Worm (Caenorhabditis elegans) whole organism, mixed stage, embryonic: ENCODE results near the gene gsnl-1.

ENCODE experiments used
- M03D4.4 ChIP-seq: sonication (generic microtip); optimal IDR thresholded peaks from 2 replicates; lab custom pipeline; 2017; ENCODE audit warnings: mild to moderate bottlenecking, missing genetic modification characterization, missing compliant biosample characterization
- bed-3 ChIP-seq: fragments of 200-800 bp; sonication (Bioruptor generic); optimal IDR thresholded peaks from 3 replicates; lab custom pipeline; 2018; ENCODE audit warnings: mild to moderate bottlenecking, missing genetic modification characterization, moderate library complexity, missing compliant biosample characterization
- blmp-1 ChIP-seq: fragments of 150-350 bp; optimal IDR thresholded peaks from 2 replicates; lab custom pipeline; 2014; ENCODE audit warnings: missing biosample characterization, missing genetic modification characterization
- ceh-39 ChIP-seq: fragments of 150-350 bp; optimal IDR thresholded peaks from 2 replicates; lab custom pipeline; 2014; ENCODE audit warnings: missing biosample characterization, missing genetic modification characterization
- ceh-43 ChIP-seq: fragments of 200-800 bp; sonication (Bioruptor generic); optimal IDR thresholded peaks from 2 replicates; lab custom pipeline; 2018; ENCODE audit warnings: mild to moderate bottlenecking, missing genetic modification characterization, moderate library complexity, missing compliant biosample characterization
- ceh-83 ChIP-seq: fragments of 200-800 bp; sonication (Bioruptor generic); optimal IDR thresholded peaks from 2 replicates; lab custom pipeline; 2018; ENCODE audit warnings: mild to moderate bottlenecking, missing genetic modification characterization, missing compliant biosample characterization
- ces-1 ChIP-seq: fragments of 150-350 bp; optimal IDR thresholded peaks from 2 replicates; lab custom pipeline; 2014; ENCODE audit warnings: missing biosample characterization, missing genetic modification reagents, missing genetic modification characterization
- cnd-1 ChIP-seq: fragments of 200-800 bp; sonication (Bioruptor generic); optimal IDR thresholded peaks from 2 replicates; lab custom pipeline; 2018; ENCODE audit warnings: mild to moderate bottlenecking, missing genetic modification characterization, missing compliant biosample characterization
- drap-1 ChIP-seq: fragments of 200-800 bp; sonication (Bioruptor generic); optimal IDR thresholded peaks from 3 replicates; lab custom pipeline; 2018; ENCODE audit warnings: mild to moderate bottlenecking, missing genetic modification characterization, missing compliant biosample characterization
- elt-1 ChIP-seq: sonication (generic microtip); optimal IDR thresholded peaks from 2 replicates; lab custom pipeline; 2017; ENCODE audit warnings: missing genetic modification characterization, mild to moderate bottlenecking, missing compliant biosample characterization, antibody characterized with exemption, moderate library complexity, borderline replicate concordance; ENCODE audit not compliant: insufficient read depth
- elt-3 ChIP-seq: fragments of 150-350 bp; optimal IDR thresholded peaks from 2 replicates; lab custom pipeline; 2014; ENCODE audit warnings: missing biosample characterization, missing genetic modification characterization
- flh-1 ChIP-seq: fragments of 200-800 bp; sonication (Bioruptor generic); optimal IDR thresholded peaks from 2 replicates; lab custom pipeline; 2018; ENCODE audit warnings: mild to moderate bottlenecking, missing genetic modification characterization, moderate library complexity, missing compliant biosample characterization
- ham-2 ChIP-seq: fragments of 200-800 bp; sonication (Bioruptor generic); optimal IDR thresholded peaks from 2 replicates; lab custom pipeline; 2018; ENCODE audit warnings: mild to moderate bottlenecking, missing genetic modification characterization, missing compliant biosample characterization
- hlh-1 ChIP-seq: fragments of 150-350 bp; optimal IDR thresholded peaks from 2 replicates; lab custom pipeline; 2014; ENCODE audit warnings: missing biosample characterization, missing genetic modification reagents, missing genetic modification characterization
- lin-13 ChIP-seq: fragments of 150-350 bp; optimal IDR thresholded peaks from 2 replicates; lab custom pipeline; 2014; ENCODE audit warnings: missing biosample characterization, missing genetic modification characterization
- lin-32 ChIP-seq: fragments of 200-800 bp; sonication (Bioruptor generic); optimal IDR thresholded peaks from 2 replicates; lab custom pipeline; 2018; ENCODE audit warnings: mild to moderate bottlenecking, missing genetic modification characterization, missing compliant biosample characterization
- lsy-2 ChIP-seq: fragments of 150-350 bp; optimal IDR thresholded peaks from 2 replicates; lab custom pipeline; 2014; ENCODE audit warnings: missing biosample characterization, missing genetic modification characterization
- mab-5 ChIP-seq: fragments of 150-350 bp; optimal IDR thresholded peaks from 2 replicates; lab custom pipeline; 2014; ENCODE audit warnings: missing biosample characterization, missing genetic modification characterization
- mep-1 ChIP-seq: fragments of 150-350 bp; optimal IDR thresholded peaks from 2 replicates; lab custom pipeline; 2017; ENCODE audit warnings: missing biosample characterization, missing genetic modification reagents, missing genetic modification characterization, inconsistent platforms
- mls-2 ChIP-seq: sonication (generic microtip); optimal IDR thresholded peaks from 2 replicates; lab custom pipeline; 2016; ENCODE audit warnings: mild to moderate bottlenecking, missing genetic modification characterization, moderate library complexity, missing compliant biosample characterization
- nhr-12 ChIP-seq: fragments of 150-350 bp; optimal IDR thresholded peaks from 2 replicates; lab custom pipeline; 2014; ENCODE audit warnings: missing biosample characterization, missing genetic modification characterization
- nhr-2 ChIP-seq: fragments of 150-350 bp; optimal IDR thresholded peaks from 2 replicates; lab custom pipeline; 2014; ENCODE audit warnings: missing biosample characterization, missing genetic modification characterization
- nhr-237 ChIP-seq: fragments of 150-350 bp; optimal IDR thresholded peaks from 2 replicates; lab custom pipeline; 2014; ENCODE audit warnings: missing biosample characterization, missing genetic modification characterization
- nhr-28 ChIP-seq: fragments of 150-350 bp; optimal IDR thresholded peaks from 2 replicates; lab custom pipeline; 2014; ENCODE audit warnings: missing biosample characterization, missing genetic modification characterization
- nhr-76 ChIP-seq: sonication (generic microtip); optimal IDR thresholded peaks from 2 replicates; lab custom pipeline; 2017; ENCODE audit warnings: missing biosample characterization, missing genetic modification characterization
- pha-4 ChIP-seq: fragments of 150-350 bp; optimal IDR thresholded peaks from 2 replicates; lab custom pipeline; 2018; ENCODE audit warnings: missing biosample characterization, missing genetic modification reagents, missing genetic modification characterization
- sem-2 ChIP-seq: fragments of 200-800 bp; sonication (Bioruptor generic); optimal IDR thresholded peaks from 2 replicates; lab custom pipeline; 2018; ENCODE audit warnings: mild to moderate bottlenecking, missing genetic modification characterization, missing compliant biosample characterization
- snpc-4 ChIP-seq: fragments of 150-350 bp; optimal IDR thresholded peaks from 2 replicates; lab custom pipeline; 2014; ENCODE audit warnings: missing biosample characterization, missing genetic modification characterization
- sptf-1 ChIP-seq: sonication (generic microtip); optimal IDR thresholded peaks from 2 replicates; lab custom pipeline; 2017; ENCODE audit warnings: mild to moderate bottlenecking, missing genetic modification characterization, moderate library complexity, missing compliant biosample characterization
- tbx-8 ChIP-seq: fragments of 200-800 bp; sonication (Bioruptor generic); optimal IDR thresholded peaks from 2 replicates; lab custom pipeline; 2018; ENCODE audit warnings: mild to moderate bottlenecking, missing genetic modification characterization, moderate library complexity, missing compliant biosample characterization
- unc-120 ChIP-seq: sonication (generic microtip); optimal IDR thresholded peaks from 2 replicates; lab custom pipeline; 2017; ENCODE audit warnings: missing genetic modification characterization, missing compliant biosample characterization; ENCODE audit not compliant: poor library complexity, severe bottlenecking
- unc-39 ChIP-seq: fragments of 150-350 bp; optimal IDR thresholded peaks from 2 replicates; lab custom pipeline; 2014; ENCODE audit warnings: missing biosample characterization, missing genetic modification characterization
- unc-62 ChIP-seq: fragments of 150-350 bp; optimal IDR thresholded peaks from 2 replicates; lab custom pipeline; 2014; ENCODE audit warnings: missing biosample characterization, missing genetic modification reagents, missing genetic modification characterization
- zip-8 ChIP-seq: fragments of 150-350 bp; optimal IDR thresholded peaks from 2 replicates; lab custom pipeline; 2014; ENCODE audit warnings: missing biosample characterization, missing genetic modification characterization
- ztf-11 ChIP-seq: fragments of 150-350 bp; optimal IDR thresholded peaks from 2 replicates; lab custom pipeline; 2014; ENCODE audit warnings: missing biosample characterization, missing genetic modification characterization

The gsnl-1 gene

ce11 chrV:9536505-9536904 lies 39.7 kb downstream of the gsnl-1 start, which contains the start of gene C50F4.4:
C50F4.4 (plus strand) TSS chrV:9536771.
- TF ChIP-seq mep-1 (tag; lab: Kevin White, UChicago) (no peak), ceh-83 (GFP tag; lab: Kevin White, UChicago) (no peak), mab-5 (no peak), unc-120 (tag; lab: Kevin White, UChicago) (peak; percentile 34), flh-1 (no peak), ceh-39 (tag; lab: Kevin White, UChicago) (no peak), sptf-1 (no peak), unc-39 (tag; lab: Kevin White, UChicago) (no peak)

- TF ChIP-seq ceh-83 (GFP tag; lab: Kevin White, UChicago) (no peak), lsy-2 (tag; lab: Kevin White, UChicago) (no peak), mep-1 (tag; lab: Kevin White, UChicago) (no peak), unc-62 (GFP tag; lab: Kevin White, UChicago) (no peak), ceh-43 (no peak), snpc-4 (tag; lab: Kevin White, UChicago) (no peak), ces-1 (GFP tag; lab: Kevin White, UChicago) (no peak), mls-2 (tag; lab: Kevin White, UChicago) (no peak), elt-1 (tag; lab: Kevin White, UChicago) (no peak), drap-1 (no peak), flh-1 (no peak), ham-2 (GFP tag; lab: Kevin White, UChicago) (no peak)
- TF ChIP-seq, all 35 proteins: peak for 0
These were observed 42.8 kb downstream of the gsnl-1 start, which contains the start of gene C50F4.12 for ce11 chrV:9539638-9540037. C50F4.12 (minus strand) TSS chrV:9539738.

ce11 chrV:9541506-9541905 lies 44.7 kb downstream of the gsnl-1 start, which contains the start of gene C50F4.16:
C50F4.16 (minus strand) TSS chrV:9541606.
- TF ChIP-seq sptf-1 (no peak), ztf-11 (tag; lab: Kevin White, UChicago) (no peak), unc-120 (tag; lab: Kevin White, UChicago) (no peak), bed-3 (GFP tag; lab: Kevin White, UChicago) (no peak), hlh-1 (no peak), cnd-1 (tag; lab: Kevin White, UChicago) (no peak), ham-2 (GFP tag; lab: Kevin White, UChicago) (no peak), ceh-43 (no peak), ces-1 (GFP tag; lab: Kevin White, UChicago) (no peak), nhr-28 (tag; lab: Kevin White, UChicago) (no peak), pha-4 (tag; lab: Kevin White, UChicago) (no peak), ceh-83 (GFP tag; lab: Kevin White, UChicago) (no peak), elt-1 (tag; lab: Kevin White, UChicago) (no peak), lin-32 (no peak), nhr-12 (tag; lab: Kevin White, UChicago) (no peak), snpc-4 (tag; lab: Kevin White, UChicago) (no peak), mls-2 (tag; lab: Kevin White, UChicago) (no peak), zip-8 (tag; lab: Kevin White, UChicago) (no peak), flh-1 (no peak)

ce11 chrV:9544176-9544632 lies 47.4 kb downstream of the gsnl-1 start, which contains the start of gene mdf-1:
mdf-1 (minus strand) TSS chrV:9544226.
- no peak for TF ChIP-seq sem-2 (GFP tag; lab: Kevin White, UChicago)
- no peak for TF ChIP-seq nhr-76
- peak; percentile 70 for TF ChIP-seq sptf-1
- TF ChIP-seq blmp-1 (tag; lab: Kevin White, UChicago) = no peak
- no peak for TF ChIP-seq drap-1
- TF ChIP-seq snpc-4 (tag; lab: Kevin White, UChicago) = no peak
- no peak for TF ChIP-seq nhr-12 (tag; lab: Kevin White, UChicago)
- TF ChIP-seq ceh-43 = peak; percentile 16
- TF ChIP-seq M03D4.4 (tag; lab: Kevin White, UChicago) = peak; percentile 54
- peak; percentile 49 for TF ChIP-seq ces-1 (GFP tag; lab: Kevin White, UChicago)
- peak; percentile 83 for TF ChIP-seq mep-1 (tag; lab: Kevin White, UChicago)
- TF ChIP-seq lin-13 (tag; lab: Kevin White, UChicago) = peak; percentile 71
- peak; percentile 23 for TF ChIP-seq unc-62 (GFP tag; lab: Kevin White, UChicago)
- no peak for TF ChIP-seq nhr-28 (tag; lab: Kevin White, UChicago)
- peak; percentile 29 for TF ChIP-seq ceh-39 (tag; lab: Kevin White, UChicago)
- peak; percentile 57 for TF ChIP-seq pha-4 (tag; lab: Kevin White, UChicago)
- TF ChIP-seq zip-8 (tag; lab: Kevin White, UChicago) = no peak
- TF ChIP-seq bed-3 (GFP tag; lab: Kevin White, UChicago) = no peak
- TF ChIP-seq nhr-237 (tag; lab: Kevin White, UChicago) = peak; percentile 71
- no peak for TF ChIP-seq nhr-2 (tag; lab: Kevin White, UChicago)
- peak; percentile 10 for TF ChIP-seq elt-1 (tag; lab: Kevin White, UChicago)
- TF ChIP-seq tbx-8 (GFP tag; lab: Kevin White, UChicago) = no peak
- TF ChIP-seq flh-1 = no peak
- no peak for TF ChIP-seq lin-32
- no peak for TF ChIP-seq ztf-11 (tag; lab: Kevin White, UChicago)
- no peak for TF ChIP-seq unc-120 (tag; lab: Kevin White, UChicago)
- peak; percentile 61 for TF ChIP-seq lsy-2 (tag; lab: Kevin White, UChicago)
- TF ChIP-seq hlh-1 = peak; percentile 44
- TF ChIP-seq unc-39 (tag; lab: Kevin White, UChicago) = no peak
- TF ChIP-seq ceh-83 (GFP tag; lab: Kevin White, UChicago) = no peak
- TF ChIP-seq elt-3 (tag; lab: Kevin White, UChicago) = no peak
- no peak for TF ChIP-seq ham-2 (GFP tag; lab: Kevin White, UChicago)
- no peak for TF ChIP-seq mab-5
- peak; percentile 35 for TF ChIP-seq mls-2 (tag; lab: Kevin White, UChicago)
- TF ChIP-seq cnd-1 (tag; lab: Kevin White, UChicago) = peak; percentile 12
- TF ChIP-seq, all 35 proteins: peak for 15
